Worm (Caenorhabditis elegans): ENCODE results near the gene F58B4.6.

- TF ChIP-seq unc-62 (GFP tag; optimal IDR thresholded peaks at IDR 0.05) (peak; percentile 77), lin-15B (tag; optimal IDR thresholded peaks at IDR 0.05) (peak; percentile 98), nhr-77 (tag; optimal IDR thresholded peaks at IDR 0.05) (peak; percentile 68), ceh-82 (tag; optimal IDR thresholded peaks at IDR 0.05) (peak; percentile 80)
Measured at ce11 chrV:10965501-10965900, 40.7 kb downstream of the F58B4.6 start, which contains the start of the genes ctf-4 and eef-1G.
